Worm (Caenorhabditis elegans): ENCODE measurements around the gene tbx-8.

DNA sequence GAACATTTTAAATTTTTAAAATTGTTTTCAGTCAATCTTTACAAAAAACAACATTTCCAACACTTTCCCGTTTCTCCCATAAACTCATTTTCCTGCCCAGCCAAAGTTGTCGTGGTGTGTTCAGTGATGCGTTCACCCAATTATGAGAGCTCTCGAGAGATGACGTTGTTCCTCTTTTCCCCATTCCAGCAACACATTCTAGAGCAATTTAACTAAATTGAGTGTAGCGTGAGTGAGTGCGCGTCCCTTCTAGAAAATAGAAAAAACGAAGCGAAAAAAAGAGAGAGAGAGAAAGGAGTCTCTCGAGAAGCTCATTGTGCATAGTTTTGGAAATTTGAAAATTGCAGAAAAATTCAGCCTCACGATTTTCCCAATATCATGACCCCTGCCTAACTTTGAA is 11.6 kb downstream of the tbx-8 start:
- TF ChIP-seq hmg-11 (tag; optimal IDR thresholded peaks at IDR 0.05), result no peak
- TF ChIP-seq pha-4 (tag; optimal IDR thresholded peaks at IDR 0.05), result no peak
- TF ChIP-seq nhr-12 (tag; optimal IDR thresholded peaks at IDR 0.05), result no peak
- no peak for TF ChIP-seq unc-62 (GFP tag; optimal IDR thresholded peaks at IDR 0.05)
- TF ChIP-seq elt-2 (tag; optimal IDR thresholded peaks at IDR 0.05), result no peak
- no peak for TF ChIP-seq nhr-28 (tag; optimal IDR thresholded peaks at IDR 0.05)
- no peak for TF ChIP-seq nhr-11 (tag; optimal IDR thresholded peaks at IDR 0.05)
- no peak for TF ChIP-seq pqm-1 (tag; optimal IDR thresholded peaks at IDR 0.05)
- no peak for TF ChIP-seq ceh-82 (tag; optimal IDR thresholded peaks at IDR 0.05)
- TF ChIP-seq mdl-1 (tag; optimal IDR thresholded peaks at IDR 0.05), result no peak
